1 fruit fly cellular context compared by ENCODE assay signal in the genomic region with DNA sequence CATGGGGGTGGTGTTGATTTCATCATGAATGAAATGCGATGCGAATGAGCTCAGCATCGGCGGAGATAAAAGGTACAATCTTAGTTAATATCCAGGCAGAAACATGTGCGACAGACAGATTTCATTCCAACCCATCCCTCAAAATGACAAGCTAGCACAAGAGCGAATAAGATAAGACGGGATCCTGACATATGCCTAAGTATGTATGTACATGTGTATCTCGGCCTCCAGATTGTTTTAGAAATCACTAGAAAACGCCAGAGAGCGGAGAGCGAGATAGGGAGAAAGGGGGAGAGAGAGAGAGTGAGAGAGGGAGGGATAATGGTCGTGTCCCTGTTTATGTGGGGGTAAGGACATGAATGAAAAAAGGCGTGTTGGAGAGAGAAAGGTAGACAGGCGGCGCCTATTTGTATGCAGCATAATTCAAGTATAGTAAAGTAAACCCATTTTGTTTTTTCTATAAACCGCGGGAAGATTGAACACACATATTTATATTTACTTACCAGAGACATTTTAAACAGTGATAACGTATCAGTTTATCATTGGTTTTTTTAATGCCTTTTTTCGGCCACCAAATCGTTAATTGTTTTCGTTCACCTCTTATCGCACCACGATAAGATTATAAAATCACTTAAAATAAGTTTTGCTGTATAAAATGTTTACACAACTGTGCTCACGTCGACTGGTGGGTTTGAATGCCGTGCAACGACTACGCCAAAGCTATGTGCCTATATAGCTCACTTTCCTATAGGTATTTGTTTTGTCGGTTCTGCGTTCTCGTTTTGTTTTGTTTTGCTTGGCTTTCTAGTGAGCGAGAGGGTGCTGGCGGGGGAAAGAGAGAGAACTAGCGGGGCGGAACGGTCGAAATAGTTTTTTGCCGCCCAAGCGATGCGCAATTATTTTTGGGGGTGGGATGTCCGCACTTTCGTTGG.
TF ChIP-seq lines count a peak whose summit lies in the region.

No protein-coding gene starts in this region.

TF ChIP-seq in whole organism, embryonic, 481 proteins besides CTCF, POLR2A, EP300 and RAD21 (continued from another document and continues in another):
- peak; percentile 28; the same call in 2 of the 3 replicates for TF ChIP-seq CG34224 (GFP tag; IDR thresholded peaks at IDR 0.05; lab: Robert Waterston, UW; ENCODE audit: partially characterized antibody)
- peak; percentile 8 for TF ChIP-seq pum (GFP tag; optimal IDR thresholded peaks at IDR 0.05; lab: Kevin White, UChicago)
- peak; percentile 39 for TF ChIP-seq MESR4 (GFP tag; optimal IDR thresholded peaks at IDR 0.05; lab: Kevin White, UChicago)
- peak; percentile 17 for TF ChIP-seq CG4282 (GFP tag; optimal IDR thresholded peaks at IDR 0.05; lab: Kevin White, UChicago)
- TF ChIP-seq CG31365 (tag; optimal IDR thresholded peaks at IDR 0.05; lab: Kevin White, UChicago) = peak; percentile 37
- TF ChIP-seq Ravus (GFP tag; IDR thresholded peaks at IDR 0.05; lab: Robert Waterston, UW) = no peak
- peak; percentile 36 for TF ChIP-seq Dek (tag; optimal IDR thresholded peaks at IDR 0.05; lab: Kevin White, UChicago)
- TF ChIP-seq CG1792 (GFP tag; optimal IDR thresholded peaks at IDR 0.05; lab: Kevin White, UChicago) = no peak
- peak in 1 of 2 experiments; percentile 59 for TF ChIP-seq Pdp1 (GFP tag; optimal IDR thresholded peaks at IDR 0.05; lab: Kevin White, UChicago)
- TF ChIP-seq bsh (GFP tag; optimal IDR thresholded peaks at IDR 0.05; lab: Kevin White, UChicago) = peak; percentile 19 to 57
- 0 out of 3 replicates have a peak, but pooled peaks have one; percentile 17 for TF ChIP-seq otp (GFP tag; IDR thresholded peaks at IDR 0.05; lab: Robert Waterston, UW)
- TF ChIP-seq CG12299 (tag; optimal IDR thresholded peaks at IDR 0.05; lab: Kevin White, UChicago) = peak; percentile 65
- no peak for TF ChIP-seq Abd-B (GFP tag; optimal IDR thresholded peaks at IDR 0.05; lab: Kevin White, UChicago)
- TF ChIP-seq ara (GFP tag; IDR thresholded peaks at IDR 0.05; lab: Robert Waterston, UW) = peak; percentile 40; the same call in 1 of the 2 replicates
- no peak for TF ChIP-seq CG6654 (GFP tag; optimal IDR thresholded peaks at IDR 0.05; lab: Kevin White, UChicago)
- TF ChIP-seq dan (GFP tag; IDR thresholded peaks at IDR 0.05; lab: Robert Waterston, UW) = no peak
- TF ChIP-seq CG11723 (GFP tag; optimal IDR thresholded peaks at IDR 0.05; lab: Kevin White, UChicago) = no peak
- TF ChIP-seq Trl (optimal IDR thresholded peaks at IDR 0.05; lab: Kevin White, UChicago) = peak; percentile 84 to 90
- no peak for TF ChIP-seq Trl (GFP tag; optimal IDR thresholded peaks at IDR 0.05; lab: Kevin White, UChicago)
- peak; percentile 33 for TF ChIP-seq Nf-YB (GFP tag; optimal IDR thresholded peaks at IDR 0.05; lab: Kevin White, UChicago)
- TF ChIP-seq exex (tag; optimal IDR thresholded peaks at IDR 0.05; lab: Kevin White, UChicago) = peak; percentile 100
- peak; percentile 82 for TF ChIP-seq Kr (GFP tag; optimal IDR thresholded peaks at IDR 0.05; lab: Kevin White, UChicago)
- peak; percentile 61 for TF ChIP-seq CG3281 (GFP tag; optimal IDR thresholded peaks at IDR 0.05; lab: Kevin White, UChicago)
- TF ChIP-seq zf30C (GFP tag; optimal IDR thresholded peaks at IDR 0.05; lab: Kevin White, UChicago) = no peak
- TF ChIP-seq CG11696 (GFP tag; IDR thresholded peaks at IDR 0.05; lab: Robert Waterston, UW) = 0 out of 2 replicates have a peak, but pooled peaks have one; percentile 5
- peak; percentile 95 for TF ChIP-seq CG34376 (GFP tag; optimal IDR thresholded peaks at IDR 0.05; lab: Kevin White, UChicago)
- peak; percentile 27 for TF ChIP-seq CG10147 (GFP tag; optimal IDR thresholded peaks at IDR 0.05; lab: Kevin White, UChicago)
- peak; percentile 24 for TF ChIP-seq D19A (tag; optimal IDR thresholded peaks at IDR 0.05; lab: Kevin White, UChicago)
- peak; percentile 9 for TF ChIP-seq CoRest (tag; optimal IDR thresholded peaks at IDR 0.05; lab: Kevin White, UChicago)
- TF ChIP-seq CrebB (tag; optimal IDR thresholded peaks at IDR 0.05; lab: Kevin White, UChicago) = peak; percentile 82
- TF ChIP-seq MBD-R2 (GFP tag; IDR thresholded peaks at IDR 0.05; lab: Robert Waterston, UW) = peak; percentile 28
- TF ChIP-seq Hand (GFP tag; optimal IDR thresholded peaks at IDR 0.05; lab: Kevin White, UChicago) = peak; percentile 51
- no peak for TF ChIP-seq CG33213 (GFP tag; optimal IDR thresholded peaks at IDR 0.05; lab: Kevin White, UChicago)
- TF ChIP-seq crc (GFP tag; optimal IDR thresholded peaks at IDR 0.05; lab: Kevin White, UChicago) = no peak
- TF ChIP-seq mld (GFP tag; IDR thresholded peaks at IDR 0.05; lab: Robert Waterston, UW; ENCODE audit: partially characterized antibody) = no peak
- TF ChIP-seq HmgZ (tag; optimal IDR thresholded peaks at IDR 0.05; lab: Kevin White, UChicago) = peak; percentile 46
- peak; percentile 21 for TF ChIP-seq gcm (GFP tag; optimal IDR thresholded peaks at IDR 0.05; lab: Kevin White, UChicago)
- TF ChIP-seq H2.0 (GFP tag; IDR thresholded peaks at IDR 0.05; lab: Robert Waterston, UW) = no peak
- TF ChIP-seq CG9215 (GFP tag; IDR thresholded peaks at IDR 0.05; lab: Robert Waterston, UW) = no peak
- peak; percentile 60; the same call in 1 of the 2 replicates for TF ChIP-seq seq (GFP tag; IDR thresholded peaks at IDR 0.05; lab: Robert Waterston, UW)
- TF ChIP-seq usp (GFP tag; optimal IDR thresholded peaks at IDR 0.05; lab: Kevin White, UChicago) = no peak
- peak; percentile 58 for TF ChIP-seq BtbVII (GFP tag; optimal IDR thresholded peaks at IDR 0.05; lab: Kevin White, UChicago)
- TF ChIP-seq CG17912 (GFP tag; optimal IDR thresholded peaks at IDR 0.05; lab: Kevin White, UChicago) = peak; percentile 52
- 0 out of 2 replicates have a peak, but pooled peaks have one; percentile 12 for TF ChIP-seq CG10959 (GFP tag; IDR thresholded peaks at IDR 0.05; lab: Robert Waterston, UW)
- peak; percentile 88 for TF ChIP-seq twi (tag; optimal IDR thresholded peaks at IDR 0.05; lab: Kevin White, UChicago)
- TF ChIP-seq CG10431 (GFP tag; optimal IDR thresholded peaks at IDR 0.05; lab: Kevin White, UChicago) = peak; percentile 22
- peak; percentile 64 for TF ChIP-seq nom (GFP tag; optimal IDR thresholded peaks at IDR 0.05; lab: Kevin White, UChicago)
- TF ChIP-seq Dip2 (GFP tag; IDR thresholded peaks at IDR 0.05; lab: Robert Waterston, UW) = no peak
- peak; percentile 51 for TF ChIP-seq CG15696 (tag; optimal IDR thresholded peaks at IDR 0.05; lab: Kevin White, UChicago)
- TF ChIP-seq PHDP (tag; optimal IDR thresholded peaks at IDR 0.05; lab: Kevin White, UChicago) = peak; percentile 32
- TF ChIP-seq ato (GFP tag; IDR thresholded peaks at IDR 0.05; lab: Robert Waterston, UW; ENCODE audit: partially characterized antibody) = no peak
- TF ChIP-seq CG13296 (GFP tag; optimal IDR thresholded peaks at IDR 0.05; lab: Kevin White, UChicago) = peak; percentile 71
- no peak for TF ChIP-seq CG8290 (GFP tag; optimal IDR thresholded peaks at IDR 0.05; lab: Kevin White, UChicago)
- peak; percentile 70 to 75 for TF ChIP-seq CG8290 (tag; optimal IDR thresholded peaks at IDR 0.05; lab: Kevin White, UChicago)
- peak; percentile 49 for TF ChIP-seq Med (GFP tag; lab: Kevin White, UChicago)
- TF ChIP-seq CG6854 (GFP tag; optimal IDR thresholded peaks at IDR 0.05; lab: Kevin White, UChicago) = peak; percentile 36
- TF ChIP-seq sim (GFP tag; IDR thresholded peaks at IDR 0.05; lab: Robert Waterston, UW) = 0 out of 2 replicates have a peak, but pooled peaks have one; percentile 4
- 0 out of 2 replicates have a peak, but pooled peaks have one; percentile 13 for TF ChIP-seq CG4360 (GFP tag; IDR thresholded peaks at IDR 0.05; lab: Robert Waterston, UW)
- TF ChIP-seq CG12769 (tag; optimal IDR thresholded peaks at IDR 0.05; lab: Kevin White, UChicago) = peak; percentile 68
- TF ChIP-seq dmrt11E (tag; optimal IDR thresholded peaks at IDR 0.05; lab: Kevin White, UChicago) = peak; percentile 13
- TF ChIP-seq Mad (GFP tag; optimal IDR thresholded peaks at IDR 0.05; lab: Kevin White, UChicago) = peak; percentile 9
- TF ChIP-seq CG15479 (GFP tag; optimal IDR thresholded peaks at IDR 0.05; lab: Kevin White, UChicago) = peak; percentile 95
- peak; percentile 46 for TF ChIP-seq Sox100B (GFP tag; optimal IDR thresholded peaks at IDR 0.05; lab: Kevin White, UChicago)
- TF ChIP-seq E2f1 (GFP tag; IDR thresholded peaks at IDR 0.05; lab: Robert Waterston, UW) = peak; percentile 6; the same call in 1 of the 2 replicates
- TF ChIP-seq Ada2b (GFP tag; IDR thresholded peaks at IDR 0.05; lab: Robert Waterston, UW) = 0 out of 2 replicates have a peak, but pooled peaks have one; percentile 7
- TF ChIP-seq CkIIα-i1 (GFP tag; IDR thresholded peaks at IDR 0.05; lab: Robert Waterston, UW) = no peak
- no peak for TF ChIP-seq Hr51 (GFP tag; optimal IDR thresholded peaks at IDR 0.05; lab: Kevin White, UChicago)
- no peak for TF ChIP-seq CG12942 (GFP tag; optimal IDR thresholded peaks at IDR 0.05; lab: Kevin White, UChicago)
- TF ChIP-seq org-1 (GFP tag; optimal IDR thresholded peaks at IDR 0.05; lab: Kevin White, UChicago) = peak; percentile 17
- no peak for TF ChIP-seq BEAF-32 (GFP tag; optimal IDR thresholded peaks at IDR 0.05; lab: Kevin White, UChicago)
- peak; percentile 40 for TF ChIP-seq CG12659 (GFP tag; optimal IDR thresholded peaks at IDR 0.05; lab: Kevin White, UChicago)
- TF ChIP-seq CG4328 (GFP tag; optimal IDR thresholded peaks at IDR 0.05; lab: Kevin White, UChicago) = peak; percentile 66
- 0 out of 2 replicates have a peak, but pooled peaks have one; percentile 24 for TF ChIP-seq CG10321 (GFP tag; IDR thresholded peaks at IDR 0.05; lab: Robert Waterston, UW)
- peak in 1 of 2 experiments; percentile 61 for TF ChIP-seq eve (GFP tag; optimal IDR thresholded peaks at IDR 0.05; lab: Kevin White, UChicago)
- TF ChIP-seq Hmr (GFP tag; optimal IDR thresholded peaks at IDR 0.05; lab: Kevin White, UChicago) = peak; percentile 54
- peak; percentile 98 for TF ChIP-seq crol (GFP tag; IDR thresholded peaks at IDR 0.05; lab: Robert Waterston, UW)
- peak; percentile 53 for TF ChIP-seq YL-1 (GFP tag; optimal IDR thresholded peaks at IDR 0.05; lab: Kevin White, UChicago)
- peak; percentile 31 for TF ChIP-seq gem (tag; optimal IDR thresholded peaks at IDR 0.05; lab: Kevin White, UChicago)
- peak; percentile 70 for TF ChIP-seq Atf6 (GFP tag; IDR thresholded peaks at IDR 0.05; lab: Robert Waterston, UW)
- TF ChIP-seq CG1603 (tag; optimal IDR thresholded peaks at IDR 0.05; lab: Kevin White, UChicago) = peak; percentile 10
- TF ChIP-seq hb (GFP tag; IDR thresholded peaks at IDR 0.05; lab: Robert Waterston, UW; ENCODE audit: partially characterized antibody) = no peak
- peak; percentile 29 for TF ChIP-seq zen (tag; optimal IDR thresholded peaks at IDR 0.05; lab: Kevin White, UChicago)
- TF ChIP-seq CG11695 (GFP tag; IDR thresholded peaks at IDR 0.05; lab: Robert Waterston, UW) = peak; percentile 35; the same call in 1 of the 3 replicates
- TF ChIP-seq HHEX (GFP tag; optimal IDR thresholded peaks at IDR 0.05; lab: Kevin White, UChicago) = peak; percentile 49
- TF ChIP-seq bcd (GFP tag; optimal IDR thresholded peaks at IDR 0.05; lab: Kevin White, UChicago) = peak; percentile 32
- peak; percentile 47 for TF ChIP-seq ATbp (GFP tag; optimal IDR thresholded peaks at IDR 0.05; lab: Kevin White, UChicago)
- TF ChIP-seq unpg (GFP tag; optimal IDR thresholded peaks at IDR 0.05; lab: Kevin White, UChicago) = peak; percentile 31
- peak; percentile 27 for TF ChIP-seq CG10979 (tag; optimal IDR thresholded peaks at IDR 0.05; lab: Kevin White, UChicago)
- peak; percentile 13 for TF ChIP-seq D19B (GFP tag; optimal IDR thresholded peaks at IDR 0.05; lab: Kevin White, UChicago)
- TF ChIP-seq pfk (GFP tag; optimal IDR thresholded peaks at IDR 0.05; lab: Kevin White, UChicago) = peak; percentile 82
- TF ChIP-seq sug (tag; optimal IDR thresholded peaks at IDR 0.05; lab: Kevin White, UChicago) = peak; percentile 63
- TF ChIP-seq Jarid2 (GFP tag; optimal IDR thresholded peaks at IDR 0.05; lab: Kevin White, UChicago) = peak; percentile 62
- no peak for TF ChIP-seq CG5245 (GFP tag; optimal IDR thresholded peaks at IDR 0.05; lab: Kevin White, UChicago)
- peak; percentile 6 for TF ChIP-seq CG11398 (GFP tag; optimal IDR thresholded peaks at IDR 0.05; lab: Kevin White, UChicago)
- peak; percentile 85 for TF ChIP-seq sqz (GFP tag; optimal IDR thresholded peaks at IDR 0.05; lab: Kevin White, UChicago)
- no peak for TF ChIP-seq repo (GFP tag; optimal IDR thresholded peaks at IDR 0.05; lab: Kevin White, UChicago)
- peak; percentile 24 for TF ChIP-seq phol (tag; optimal IDR thresholded peaks at IDR 0.05; lab: Kevin White, UChicago)
- peak; percentile 6 for TF ChIP-seq mam (GFP tag; optimal IDR thresholded peaks at IDR 0.05; lab: Kevin White, UChicago)
- TF ChIP-seq prd (optimal IDR thresholded peaks at IDR 0.05; lab: Kevin White, UChicago) = no peak
- TF ChIP-seq prd (GFP tag; IDR thresholded peaks at IDR 0.05; lab: Robert Waterston, UW) = no peak
- peak in 1 of 2 experiments; percentile 10 for TF ChIP-seq dpn (GFP tag; optimal IDR thresholded peaks at IDR 0.05; lab: Kevin White, UChicago)
- peak; percentile 90 for TF ChIP-seq sd (tag; optimal IDR thresholded peaks at IDR 0.05; lab: Kevin White, UChicago)
- TF ChIP-seq sens (GFP tag; lab: Kevin White, UChicago) = peak; percentile 91
- peak; percentile 12; the same call in 1 of the 2 replicates for TF ChIP-seq CG14441 (GFP tag; IDR thresholded peaks at IDR 0.05; lab: Robert Waterston, UW)
- TF ChIP-seq CG32772 (GFP tag; IDR thresholded peaks at IDR 0.05; lab: Robert Waterston, UW) = peak; percentile 24; the same call in 1 of the 2 replicates
- no peak for TF ChIP-seq tx (GFP tag; optimal IDR thresholded peaks at IDR 0.05; lab: Kevin White, UChicago)
- no peak for TF ChIP-seq Dip3 (GFP tag; optimal IDR thresholded peaks at IDR 0.05; lab: Kevin White, UChicago)
- TF ChIP-seq lab (GFP tag; optimal IDR thresholded peaks at IDR 0.05; lab: Kevin White, UChicago) = peak; percentile 85
- peak; percentile 90 for TF ChIP-seq CG13894 (tag; optimal IDR thresholded peaks at IDR 0.05; lab: Kevin White, UChicago)
- peak; percentile 43; the same call in 1 of the 2 replicates for TF ChIP-seq Rfx (GFP tag; IDR thresholded peaks at IDR 0.05; lab: Robert Waterston, UW)
- no peak for TF ChIP-seq Dll (GFP tag; IDR thresholded peaks at IDR 0.05; lab: Robert Waterston, UW; ENCODE audit: partially characterized antibody)
- no peak for TF ChIP-seq Nf-YA (GFP tag; IDR thresholded peaks at IDR 0.05; lab: Robert Waterston, UW)
- TF ChIP-seq knrl (GFP tag; IDR thresholded peaks at IDR 0.05; lab: Robert Waterston, UW; ENCODE audit: partially characterized antibody) = no peak
- TF ChIP-seq mirr (GFP tag; optimal IDR thresholded peaks at IDR 0.05; lab: Kevin White, UChicago) = peak; percentile 93
- TF ChIP-seq cg (GFP tag; optimal IDR thresholded peaks at IDR 0.05; lab: Kevin White, UChicago) = peak; percentile 25
- TF ChIP-seq HLH4C (GFP tag; IDR thresholded peaks at IDR 0.05; lab: Robert Waterston, UW; ENCODE audit: partially characterized antibody) = no peak
- TF ChIP-seq CG6683 (GFP tag; optimal IDR thresholded peaks at IDR 0.05; lab: Kevin White, UChicago) = no peak
